Fruit fly (Drosophila melanogaster): ENCODE measurements around the gene Hug.

dm6 chr3R:12561149-12561548 is 35.2 kb downstream of the Hug start:
- TF ChIP-seq CG31627 (GFP tag; optimal IDR thresholded peaks at IDR 0.05) (no peak), esn (GFP tag; optimal IDR thresholded peaks at IDR 0.05) (no peak), Hr38 (GFP tag; optimal IDR thresholded peaks at IDR 0.05) (no peak), CG10631 (GFP tag; optimal IDR thresholded peaks at IDR 0.05) (no peak), ss (GFP tag; optimal IDR thresholded peaks at IDR 0.05) (no peak), lz (GFP tag; optimal IDR thresholded peaks at IDR 0.05) (no peak), Sox102F (GFP tag; optimal IDR thresholded peaks at IDR 0.05) (no peak), CG3032 (tag; optimal IDR thresholded peaks at IDR 0.05) (no peak), CG4318 (GFP tag; optimal IDR thresholded peaks at IDR 0.05) (no peak), Eip93F (GFP tag; optimal IDR thresholded peaks at IDR 0.05) (no peak), CG6276 (GFP tag; optimal IDR thresholded peaks at IDR 0.05) (no peak), Gug (GFP tag; IDR thresholded peaks at IDR 0.05) (no peak)

Data from whole organism, prepupa.